Fruit fly (Drosophila melanogaster) ovary, adult (tissue): ENCODE measurements around the gene plh.

ENCODE experiments used
- CG17801 ChIP-seq: fragments of 200-800 bp; optimal IDR thresholded peaks from 2 replicates; lab custom pipeline; 2019; ENCODE audit warnings: missing biosample characterization, mild to moderate bottlenecking, missing genetic modification characterization, moderate library complexity; ENCODE audit not compliant: partially characterized antibody

The plh gene

dm6 chr3R:4978256-4979021 lies 32.4 kb downstream of the plh start:
- TF ChIP-seq CG17801 (GFP tag; lab: Kevin White, UChicago): no peak

- no peak for TF ChIP-seq CG17801 (GFP tag; lab: Kevin White, UChicago)
Observed at dm6 chr3R:4975874-4976663, 34.8 kb downstream of the plh start.

- no peak for TF ChIP-seq CG17801 (GFP tag; lab: Kevin White, UChicago)
Observed at dm6 chr3R:4975315-4975777, 35.5 kb downstream of the plh start.

dm6 chr3R:4974514-4975314 lies 36.1 kb downstream of the plh start:
- no peak for TF ChIP-seq CG17801 (GFP tag; lab: Kevin White, UChicago)

- no peak for TF ChIP-seq CG17801 (GFP tag; lab: Kevin White, UChicago)
Observed at dm6 chr3R:4973762-4974369, 37.0 kb downstream of the plh start.

dm6 chr3R:4972961-4973595 lies 37.8 kb downstream of the plh start:
- no peak for TF ChIP-seq CG17801 (GFP tag; lab: Kevin White, UChicago)

- no peak for TF ChIP-seq CG17801 (GFP tag; lab: Kevin White, UChicago)
Observed at dm6 chr3R:4970415-4971140, 40.3 kb downstream of the plh start.

dm6 chr3R:4969199-4969778 lies 41.5 kb downstream of the plh start:
- no peak for TF ChIP-seq CG17801 (GFP tag; lab: Kevin White, UChicago)

- TF ChIP-seq CG17801 (GFP tag; lab: Kevin White, UChicago): no peak
Observed at dm6 chr3R:4967281-4967680, 43.5 kb downstream of the plh start.

dm6 chr3R:4966246-4966937 lies 44.4 kb downstream of the plh start:
- TF ChIP-seq CG17801 (GFP tag; lab: Kevin White, UChicago): no peak

dm6 chr3R:4965145-4965544 lies 45.7 kb downstream of the plh start, which contains the start of gene Jhbp1:
Gene Jhbp1, plus strand, starts transcription at chr3R:4965445.
- no peak for TF ChIP-seq CG17801 (GFP tag; lab: Kevin White, UChicago)

dm6 chr3R:4963917-4964316 lies 46.9 kb downstream of the plh start:
- no peak for TF ChIP-seq CG17801 (GFP tag; lab: Kevin White, UChicago)
